Fruit fly (Drosophila melanogaster): Measurements from ENCODE around the gene CG1146.

Gene CG1146

dm6 chr3L:2501764-2502163 is 13.2 kb downstream of the CG1146 start (continued):
- TF ChIP-seq CG14710 (tag; optimal IDR thresholded peaks at IDR 0.05), result no peak
- no peak; the same call in 2 of the 3 replicates for TF ChIP-seq C15 (GFP tag; IDR thresholded peaks at IDR 0.05)
- 0 out of 3 replicates have a peak, but pooled peaks have one; percentile 31 for TF ChIP-seq CG14050 (GFP tag; IDR thresholded peaks at IDR 0.05)
- no peak for TF ChIP-seq croc (GFP tag; conservative IDR thresholded peaks at IDR 0.05)
- TF ChIP-seq hbn (GFP tag; IDR thresholded peaks at IDR 0.05; ENCODE audit: partially characterized antibody), result no peak
- no peak for TF ChIP-seq btn (GFP tag; optimal IDR thresholded peaks at IDR 0.05)
- TF ChIP-seq scrt (GFP tag; optimal IDR thresholded peaks at IDR 0.05), result peak; percentile 65
- TF ChIP-seq CG17186 (GFP tag; optimal IDR thresholded peaks at IDR 0.05), result no peak
- no peak for TF ChIP-seq kah (GFP tag; optimal IDR thresholded peaks at IDR 0.05)
- TF ChIP-seq CG15269 (tag; optimal IDR thresholded peaks at IDR 0.05), result peak; percentile 72
- TF ChIP-seq CG5953 (GFP tag; IDR thresholded peaks at IDR 0.05), result no peak
- no peak for TF ChIP-seq da (GFP tag; optimal IDR thresholded peaks at IDR 0.05)
- peak; percentile 85 for TF ChIP-seq CG14441 (GFP tag; IDR thresholded peaks at IDR 0.05)
- no peak for TF ChIP-seq CG3726 (GFP tag; IDR thresholded peaks at IDR 0.05)
- peak; percentile 69 for TF ChIP-seq CG10366 (GFP tag; IDR thresholded peaks at IDR 0.05)
- TF ChIP-seq CG11247 (GFP tag; IDR thresholded peaks at IDR 0.05), result peak; percentile 61; the same call in 1 of the 2 replicates
- no peak for TF ChIP-seq Sry-β (GFP tag; optimal IDR thresholded peaks at IDR 0.05)
- TF ChIP-seq peb (GFP tag; IDR thresholded peaks at IDR 0.05), result 0 out of 2 replicates have a peak, but pooled peaks have one; percentile 10
- peak; percentile 28 for TF ChIP-seq tin (GFP tag; optimal IDR thresholded peaks at IDR 0.05)
- TF ChIP-seq caup (GFP tag; optimal IDR thresholded peaks at IDR 0.05; ENCODE audit: severe bottlenecking), result peak; percentile 68
- TF ChIP-seq NfI (GFP tag; optimal IDR thresholded peaks at IDR 0.05), result peak; percentile 41
- peak; percentile 76 for TF ChIP-seq gem (tag; optimal IDR thresholded peaks at IDR 0.05)
- TF ChIP-seq Bdp1 (GFP tag; optimal IDR thresholded peaks at IDR 0.05), result peak; percentile 21
- no peak for TF ChIP-seq crol (GFP tag; IDR thresholded peaks at IDR 0.05)
- TF ChIP-seq Fer1 (GFP tag; optimal IDR thresholded peaks at IDR 0.05), result peak; percentile 72
- TF ChIP-seq exex (tag; optimal IDR thresholded peaks at IDR 0.05), result peak; percentile 95
- peak; percentile 45 for TF ChIP-seq CG12744 (GFP tag; optimal IDR thresholded peaks at IDR 0.05)
- no peak for TF ChIP-seq crp (GFP tag; optimal IDR thresholded peaks at IDR 0.05)
- TF ChIP-seq H2.0 (GFP tag; IDR thresholded peaks at IDR 0.05), result peak; percentile 68
- TF ChIP-seq HHEX (GFP tag; optimal IDR thresholded peaks at IDR 0.05), result peak; percentile 74
- peak; percentile 6; the same call in 1 of the 3 replicates for TF ChIP-seq H15 (GFP tag; IDR thresholded peaks at IDR 0.05)
- TF ChIP-seq CG1603 (tag; optimal IDR thresholded peaks at IDR 0.05), result no peak
- no peak for TF ChIP-seq CG12071 (GFP tag; optimal IDR thresholded peaks at IDR 0.05)
- no peak for TF ChIP-seq Bgb (GFP tag; IDR thresholded peaks at IDR 0.05; ENCODE audit: partially characterized antibody)
- TF ChIP-seq Rfx (GFP tag; IDR thresholded peaks at IDR 0.05), result peak; percentile 93
- no peak; the same call in 1 of the 2 replicates for TF ChIP-seq CG9215 (GFP tag; IDR thresholded peaks at IDR 0.05)
- TF ChIP-seq CG6272 (GFP tag; IDR thresholded peaks at IDR 0.05), result peak; percentile 52
- TF ChIP-seq Hr78 (GFP tag; optimal IDR thresholded peaks at IDR 0.05), result no peak
- no peak for TF ChIP-seq gcm (GFP tag; optimal IDR thresholded peaks at IDR 0.05)
- peak; percentile 73 for TF ChIP-seq CG10147 (GFP tag; optimal IDR thresholded peaks at IDR 0.05)
- peak; percentile 56 for TF ChIP-seq CG18476 (GFP tag; optimal IDR thresholded peaks at IDR 0.05)
- TF ChIP-seq psq (GFP tag; optimal IDR thresholded peaks at IDR 0.05), result no peak
- TF ChIP-seq dm (GFP tag; optimal IDR thresholded peaks at IDR 0.05), result no peak
- TF ChIP-seq sim (GFP tag; IDR thresholded peaks at IDR 0.05), result no peak
- TF ChIP-seq CG1647 (GFP tag; optimal IDR thresholded peaks at IDR 0.05), result peak; percentile 68
- no peak for TF ChIP-seq CG42726 (GFP tag; IDR thresholded peaks at IDR 0.05; ENCODE audit: partially characterized antibody)
- no peak for TF ChIP-seq HmgD (GFP tag; optimal IDR thresholded peaks at IDR 0.05)
- TF ChIP-seq CG3847 (GFP tag; IDR thresholded peaks at IDR 0.05), result peak; percentile 72
- TF ChIP-seq Neu2 (GFP tag; optimal IDR thresholded peaks at IDR 0.05; ENCODE audit: borderline replicate concordance), result no peak
- peak; percentile 83 for TF ChIP-seq CG9932 (GFP tag; IDR thresholded peaks at IDR 0.05)
